Fruit fly (Drosophila melanogaster): ENCODE measurements around the gene CG7290.
A peak's percentile ranks its signal among the peaks of the same experiment; 100 is the strongest.

CG7290 gene

DNA sequence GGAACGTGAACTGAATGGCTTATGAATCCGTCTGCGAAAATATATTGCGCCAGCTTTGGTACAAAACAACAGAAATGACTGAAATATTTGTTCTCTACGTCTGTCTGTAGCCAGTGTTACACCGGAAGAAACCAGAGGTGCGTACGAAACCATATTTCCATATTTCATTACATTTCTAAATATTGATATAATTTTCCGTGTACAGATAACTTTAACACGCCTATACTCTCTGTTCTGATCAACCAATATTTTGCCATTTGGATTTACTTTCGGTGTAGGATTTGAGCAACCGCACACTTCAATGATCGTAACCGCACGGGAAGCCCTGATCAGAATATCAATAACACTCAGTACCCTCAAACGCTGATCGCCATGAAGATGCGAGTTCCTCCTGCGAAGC, 11.1 kb downstream of the CG7290 start (continued):
- TF ChIP-seq CG32772 (GFP tag; IDR thresholded peaks at IDR 0.05), result peak; percentile 55
- peak; percentile 10 for TF ChIP-seq Vsx1 (GFP tag; optimal IDR thresholded peaks at IDR 0.05)
- peak; percentile 47 for TF ChIP-seq Fer1 (GFP tag; optimal IDR thresholded peaks at IDR 0.05)
- TF ChIP-seq grau (tag; optimal IDR thresholded peaks at IDR 0.05), result peak; percentile 59
- peak; percentile 14 for TF ChIP-seq pum (GFP tag; optimal IDR thresholded peaks at IDR 0.05)
- TF ChIP-seq Hsf (GFP tag; optimal IDR thresholded peaks at IDR 0.05), result peak; percentile 40
- peak; percentile 1 for TF ChIP-seq az2 (GFP tag; optimal IDR thresholded peaks at IDR 0.05)
- peak; percentile 59; the same call in 2 of the 3 replicates for TF ChIP-seq tgo (GFP tag; IDR thresholded peaks at IDR 0.05)
- peak; percentile 42; the same call in 1 of the 2 replicates for TF ChIP-seq HLH3B (GFP tag; IDR thresholded peaks at IDR 0.05)
- TF ChIP-seq ara (GFP tag; IDR thresholded peaks at IDR 0.05), result peak; percentile 26; the same call in 1 of the 2 replicates
- no peak for TF ChIP-seq sc (optimal IDR thresholded peaks at IDR 0.05)
- TF ChIP-seq sc (GFP tag; optimal IDR thresholded peaks at IDR 0.05), result peak; percentile 2
- peak; percentile 41 for TF ChIP-seq dmrt11E (tag; optimal IDR thresholded peaks at IDR 0.05)
- peak; percentile 35 for TF ChIP-seq Dad (GFP tag; optimal IDR thresholded peaks at IDR 0.05)
- TF ChIP-seq lab (GFP tag; optimal IDR thresholded peaks at IDR 0.05), result peak; percentile 48
- TF ChIP-seq CG18262 (tag; optimal IDR thresholded peaks at IDR 0.05), result peak; percentile 20
- TF ChIP-seq ato (GFP tag; IDR thresholded peaks at IDR 0.05; ENCODE audit: partially characterized antibody), result no peak
- no peak for TF ChIP-seq dati (GFP tag; IDR thresholded peaks at IDR 0.05)
- no peak for TF ChIP-seq CG4707 (GFP tag; optimal IDR thresholded peaks at IDR 0.05)
- peak; percentile 40 for TF ChIP-seq nmo (GFP tag; optimal IDR thresholded peaks at IDR 0.05)
- no peak for TF ChIP-seq CG18764 (GFP tag; optimal IDR thresholded peaks at IDR 0.05)
- TF ChIP-seq shn (GFP tag; optimal IDR thresholded peaks at IDR 0.05), result no peak
- TF ChIP-seq E2f1 (GFP tag; IDR thresholded peaks at IDR 0.05), result peak; percentile 25; the same call in 1 of the 2 replicates
- peak; percentile 39 for TF ChIP-seq mam (GFP tag; optimal IDR thresholded peaks at IDR 0.05)
- peak; percentile 55 for TF ChIP-seq Oli (tag; optimal IDR thresholded peaks at IDR 0.05)
- peak; percentile 5 for TF ChIP-seq sug (tag; optimal IDR thresholded peaks at IDR 0.05)
- TF ChIP-seq fd64A (GFP tag; optimal IDR thresholded peaks at IDR 0.05), result no peak
- TF ChIP-seq PHDP (tag; optimal IDR thresholded peaks at IDR 0.05), result peak; percentile 35
- TF ChIP-seq CG7372 (GFP tag; IDR thresholded peaks at IDR 0.05), result peak; percentile 24; the same call in 1 of the 2 replicates
- TF ChIP-seq Nf-YB (GFP tag; optimal IDR thresholded peaks at IDR 0.05), result no peak
- TF ChIP-seq Hmr (GFP tag; optimal IDR thresholded peaks at IDR 0.05), result peak; percentile 39
- TF ChIP-seq CG13624 (GFP tag; optimal IDR thresholded peaks at IDR 0.05), result peak; percentile 11
- peak; percentile 35 for TF ChIP-seq phol (tag; optimal IDR thresholded peaks at IDR 0.05)
- peak; percentile 65 for TF ChIP-seq CG14014 (GFP tag; IDR thresholded peaks at IDR 0.05)
- peak; percentile 50; the same call in 1 of the 2 replicates for TF ChIP-seq CG10366 (GFP tag; IDR thresholded peaks at IDR 0.05)
- TF ChIP-seq CG7839 (tag; optimal IDR thresholded peaks at IDR 0.05), result peak; percentile 55
- no peak for TF ChIP-seq tll (GFP tag; optimal IDR thresholded peaks at IDR 0.05)
- no peak for TF ChIP-seq CG8290 (GFP tag; optimal IDR thresholded peaks at IDR 0.05)
- TF ChIP-seq CG8290 (tag; optimal IDR thresholded peaks at IDR 0.05), result peak in 1 of 2 experiments; percentile 83
- TF ChIP-seq CG18619 (GFP tag; optimal IDR thresholded peaks at IDR 0.05), result no peak
- peak; percentile 48; the same call in 1 of the 3 replicates for TF ChIP-seq CG34422 (GFP tag; IDR thresholded peaks at IDR 0.05)
- TF ChIP-seq CG12071 (GFP tag; optimal IDR thresholded peaks at IDR 0.05), result peak; percentile 14
- TF ChIP-seq seq (GFP tag; IDR thresholded peaks at IDR 0.05), result peak; percentile 15; the same call in 1 of the 2 replicates
- TF ChIP-seq Meics (GFP tag; optimal IDR thresholded peaks at IDR 0.05), result peak; percentile 53
- TF ChIP-seq row (GFP tag; IDR thresholded peaks at IDR 0.05), result peak; percentile 68
- TF ChIP-seq crol (GFP tag; IDR thresholded peaks at IDR 0.05), result no peak
- TF ChIP-seq CG3995 (GFP tag; optimal IDR thresholded peaks at IDR 0.05), result no peak
- TF ChIP-seq vvl (GFP tag; IDR thresholded peaks at IDR 0.05), result peak; percentile 62
- 0 out of 3 replicates have a peak, but pooled peaks have one; percentile 29 for TF ChIP-seq ci (GFP tag; IDR thresholded peaks at IDR 0.05)
- no peak for TF ChIP-seq schlank (tag; optimal IDR thresholded peaks at IDR 0.05)
- no peak for TF ChIP-seq ab (GFP tag; optimal IDR thresholded peaks at IDR 0.05)

Data from whole organism, embryonic.